Worm (Caenorhabditis elegans): ENCODE data around the gene srbc-5.

srbc-5 gene

ce11 chrV:3242984-3243383 lies 17.2 kb upstream of the srbc-5 start, which contains the start of gene gst-23:
Gene gst-23 (plus strand): TSS chrV:3243284.
- TF ChIP-seq lin-26 (GFP tag; IDR thresholded peaks at IDR 0.05) (no peak), lag-1 (GFP tag; IDR thresholded peaks at IDR 0.05) (no peak), F57C9.4 (tag; optimal IDR thresholded peaks at IDR 0.05) (no peak), T26A5.8 (tag; optimal IDR thresholded peaks at IDR 0.05) (no peak), F22D6.2 (tag; optimal IDR thresholded peaks at IDR 0.05) (no peak), F52B5.7 (tag; optimal IDR thresholded peaks at IDR 0.05) (no peak), ceh-40 (GFP tag; IDR thresholded peaks at IDR 0.05) (no peak)

- TF ChIP-seq T26A5.8 (tag; optimal IDR thresholded peaks at IDR 0.05) = no peak
- TF ChIP-seq nfyb-1 (GFP tag; IDR thresholded peaks at IDR 0.05) = no peak
- no peak for TF ChIP-seq ztf-3 (GFP tag; optimal IDR thresholded peaks at IDR 0.05)
- no peak for TF ChIP-seq bed-1 (GFP tag; IDR thresholded peaks at IDR 0.05)
- no peak for TF ChIP-seq Y56A3A.18 (GFP tag; IDR thresholded peaks at IDR 0.05)
- no peak for TF ChIP-seq unc-130 (GFP tag; optimal IDR thresholded peaks at IDR 0.05)
- TF ChIP-seq sptf-2 (GFP tag; optimal IDR thresholded peaks at IDR 0.05) = no peak
- TF ChIP-seq atf-7 (tag; optimal IDR thresholded peaks at IDR 0.05) = no peak
- TF ChIP-seq unc-62 (GFP tag; optimal IDR thresholded peaks at IDR 0.05) = no peak
- no peak for TF ChIP-seq mel-28 (tag; optimal IDR thresholded peaks at IDR 0.05; ENCODE audit: borderline replicate concordance)
- no peak for TF ChIP-seq B0019.2 (GFP tag; conservative IDR thresholded peaks at IDR 0.05)
- no peak for TF ChIP-seq lsl-1 (GFP tag; optimal IDR thresholded peaks at IDR 0.05)
- no peak for TF ChIP-seq C17E4.6 (GFP tag; IDR thresholded peaks at IDR 0.05)
- no peak for TF ChIP-seq Y67H2A.10 (GFP tag; conservative IDR thresholded peaks at IDR 0.05)
- TF ChIP-seq hlh-12 (tag; optimal IDR thresholded peaks at IDR 0.05) = no peak
- TF ChIP-seq ekl-4 (GFP tag; IDR thresholded peaks at IDR 0.05) = no peak
- no peak for TF ChIP-seq die-1 (tag; optimal IDR thresholded peaks at IDR 0.05)
- no peak for TF ChIP-seq lin-54 (GFP tag; optimal IDR thresholded peaks at IDR 0.05)
Measured at ce11 chrV:3244703-3245102, 15.5 kb upstream of the srbc-5 start, which contains the start of gene srj-7. Gene srj-7 (plus strand): TSS chrV:3245003.

- TF ChIP-seq B0261.1 (tag; optimal IDR thresholded peaks at IDR 0.05) (no peak), madf-10 (tag; optimal IDR thresholded peaks at IDR 0.05) (no peak), hrde-1 (tag; optimal IDR thresholded peaks at IDR 0.05; ENCODE audit: borderline replicate concordance) (no peak), mcd-1 (GFP tag; IDR thresholded peaks at IDR 0.05) (no peak), C06A6.2 (GFP tag; conservative IDR thresholded peaks at IDR 0.05) (no peak), ztf-26 (tag; optimal IDR thresholded peaks at IDR 0.05) (no peak), ztf-6 (GFP tag; IDR thresholded peaks at IDR 0.05) (no peak), egrh-3 (GFP tag; IDR thresholded peaks at IDR 0.05) (no peak), tbp1 (GFP tag; optimal IDR thresholded peaks at IDR 0.05) (no peak)
Measured at ce11 chrV:3247515-3247914, 12.7 kb upstream of the srbc-5 start, which contains the start of gene srj-8. Gene srj-8 (plus strand): TSS chrV:3247815.

ce11 chrV:3250153-3250552 lies 10.0 kb upstream of the srbc-5 start, which contains the start of gene T28A11.13:
Gene T28A11.13 (minus strand): TSS chrV:3250253.
- TF ChIP-seq lag-1 (GFP tag; IDR thresholded peaks at IDR 0.05) = no peak
- no peak for TF ChIP-seq zfh-2 (GFP tag; conservative IDR thresholded peaks at IDR 0.05)

- TF ChIP-seq B0336.3 (GFP tag; IDR thresholded peaks at IDR 0.05) (no peak), cebp-2 (GFP tag; IDR thresholded peaks at IDR 0.05) (no peak), nhr-90 (tag; optimal IDR thresholded peaks at IDR 0.05) (no peak), lag-1 (GFP tag; IDR thresholded peaks at IDR 0.05) (no peak), ceh-27 (GFP tag; optimal IDR thresholded peaks at IDR 0.05) (no peak)
Measured at ce11 chrV:3256051-3256450, 4.1 kb upstream of the srbc-5 start, which contains the start of gene srt-63. Gene srt-63 (minus strand): TSS chrV:3256151.
